Worm (Caenorhabditis elegans) whole organism, late embryonic: Measurements from ENCODE around the gene F46C8.8.

Experiments
- K02D7.2 ChIP-seq: sonication (generic microtip); optimal IDR thresholded peaks from 2 replicates; lab custom pipeline; 2017; ENCODE audit warnings: mild to moderate bottlenecking, missing genetic modification characterization, missing compliant biosample characterization
- T23F11.4 ChIP-seq: fragments of 200-800 bp; sonication (Bioruptor generic); optimal IDR thresholded peaks from 2 replicates; lab custom pipeline; 2018; ENCODE audit warnings: mild to moderate bottlenecking, missing genetic modification characterization, missing compliant biosample characterization
- Y22D7AL.16 ChIP-seq: sonication (generic microtip); optimal IDR thresholded peaks from 2 replicates; lab custom pipeline; 2016; ENCODE audit warnings: missing genetic modification characterization, missing compliant biosample characterization
- ama-1 ChIP-seq: fragments of 150-350 bp; optimal IDR thresholded peaks from 2 replicates; lab custom pipeline; 2014
- ceh-30 ChIP-seq: fragments of 150-350 bp; optimal IDR thresholded peaks from 2 replicates; lab custom pipeline; 2014; ENCODE audit warnings: missing biosample characterization, missing genetic modification characterization
- elt-2 ChIP-seq: sonication (generic microtip); optimal IDR thresholded peaks from 2 replicates; lab custom pipeline; 2016; ENCODE audit warnings: missing genetic modification reagents, missing genetic modification characterization, missing compliant biosample characterization
- nhr-11 ChIP-seq: fragments of 150-350 bp; optimal IDR thresholded peaks from 2 replicates; lab custom pipeline; 2014; ENCODE audit warnings: missing biosample characterization, missing genetic modification characterization
- pha-2 ChIP-seq: sonication (generic microtip); optimal IDR thresholded peaks from 2 replicates; lab custom pipeline; 2017; ENCODE audit warnings: mild to moderate bottlenecking, missing genetic modification characterization, missing compliant biosample characterization

ce11 chrX:7587741-7588235 lies 33.6 kb upstream of the F46C8.8 start:
- TF ChIP-seq ceh-30 (tag; lab: Kevin White, UChicago) = no peak
- no peak for TF ChIP-seq T23F11.4
- no peak for TF ChIP-seq pha-2
- no peak for TF ChIP-seq ama-1 (lab: Kevin White, UChicago)
- no peak for TF ChIP-seq elt-2 (tag; lab: Kevin White, UChicago)
- no peak for TF ChIP-seq Y22D7AL.16 (tag; lab: Kevin White, UChicago)
- TF ChIP-seq nhr-11 = no peak
- no peak for TF ChIP-seq K02D7.2
